Fruit fly (Drosophila melanogaster): ENCODE measurements around the gene CG9008.

DNA sequence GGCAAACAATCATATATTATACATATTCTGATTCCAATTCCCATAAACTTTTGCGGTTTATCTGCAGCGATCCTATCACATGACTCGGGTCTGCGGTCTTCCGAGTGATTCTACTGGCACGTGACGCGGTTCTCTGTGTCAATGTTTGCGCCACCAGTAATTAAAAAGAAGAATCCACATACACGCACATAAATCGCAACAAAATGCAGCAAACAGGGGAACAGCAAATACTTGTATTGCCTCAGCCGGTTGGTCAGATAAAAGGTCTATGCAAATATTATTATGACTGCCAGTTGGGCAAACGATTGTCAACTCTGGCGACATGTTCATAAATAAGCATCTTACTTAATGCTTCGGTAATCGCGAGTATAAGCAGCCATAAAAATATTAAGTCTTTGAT is 28.0 kb upstream of the CG9008 start:
- TF ChIP-seq net (GFP tag; optimal IDR thresholded peaks at IDR 0.05), result no peak
- TF ChIP-seq dac (GFP tag; optimal IDR thresholded peaks at IDR 0.05), result no peak
- no peak for TF ChIP-seq CG11902 (GFP tag; optimal IDR thresholded peaks at IDR 0.05)
- TF ChIP-seq Ets21C (GFP tag; optimal IDR thresholded peaks at IDR 0.05), result no peak
- TF ChIP-seq fkh (GFP tag; optimal IDR thresholded peaks at IDR 0.05), result peak; percentile 39
- TF ChIP-seq CG6808 (GFP tag; optimal IDR thresholded peaks at IDR 0.05), result no peak
- no peak for TF ChIP-seq OdsH (GFP tag; optimal IDR thresholded peaks at IDR 0.05)
- TF ChIP-seq Blimp-1 (GFP tag; optimal IDR thresholded peaks at IDR 0.05), result no peak
- TF ChIP-seq Sox15 (GFP tag; optimal IDR thresholded peaks at IDR 0.05), result no peak
- TF ChIP-seq fd85E (GFP tag; optimal IDR thresholded peaks at IDR 0.05), result no peak
- TF ChIP-seq CG8632 (GFP tag; optimal IDR thresholded peaks at IDR 0.05), result no peak
